Fruit fly (Drosophila melanogaster): ENCODE data around the gene Alg13.
A peak's percentile ranks its signal among the peaks of the same experiment; 100 is the strongest.

Gene Alg13

DNA sequence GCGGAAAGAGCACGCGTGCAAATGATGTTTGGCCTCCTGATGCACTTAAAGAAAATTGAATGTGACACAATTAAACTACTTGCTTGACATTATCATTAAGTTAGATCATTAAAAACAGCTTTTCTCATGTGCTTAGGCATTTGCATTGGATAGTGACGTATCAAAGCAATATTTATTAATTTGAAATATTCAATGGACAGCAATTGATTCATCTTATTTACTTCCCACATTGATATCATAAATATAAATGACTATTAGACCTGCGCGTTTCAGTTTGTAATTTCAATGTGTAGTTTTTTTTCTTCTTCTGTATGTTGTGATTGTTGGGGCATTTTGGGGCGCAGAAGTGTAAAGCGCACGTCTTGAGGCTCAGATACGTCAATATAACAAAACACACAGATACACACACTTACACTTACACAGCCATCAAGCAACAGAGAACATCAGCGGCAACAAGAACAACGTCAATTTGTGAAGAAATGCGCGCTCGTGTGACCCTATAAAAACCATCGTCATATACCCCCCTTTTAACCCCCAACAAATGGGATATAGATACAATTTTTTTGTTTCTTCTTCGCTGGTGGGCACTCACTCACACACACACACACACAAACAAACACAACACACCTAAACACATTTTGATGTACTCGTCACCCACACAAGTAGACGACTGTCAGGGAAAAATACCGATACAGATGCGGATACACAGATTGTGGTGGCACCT, 49.3 kb downstream of the Alg13 start (continued):
- TF ChIP-seq CG10321 (GFP tag; IDR thresholded peaks at IDR 0.05): no peak
- peak; percentile 57 for TF ChIP-seq stc (GFP tag; IDR thresholded peaks at IDR 0.05)
- TF ChIP-seq CG14710 (tag; optimal IDR thresholded peaks at IDR 0.05): peak; percentile 74
- peak; percentile 63 for TF ChIP-seq Bteb2 (GFP tag; optimal IDR thresholded peaks at IDR 0.05)
- peak; percentile 16 for TF ChIP-seq NC2α (GFP tag; optimal IDR thresholded peaks at IDR 0.05)
- peak; percentile 27 for TF ChIP-seq tup (GFP tag; optimal IDR thresholded peaks at IDR 0.05)
- no peak for TF ChIP-seq Taf1 (GFP tag; IDR thresholded peaks at IDR 0.05)
- no peak for TF ChIP-seq inv (GFP tag; IDR thresholded peaks at IDR 0.05; ENCODE audit: partially characterized antibody)
- no peak for TF ChIP-seq CG43689 (GFP tag; IDR thresholded peaks at IDR 0.05)
- TF ChIP-seq CG10274 (GFP tag; optimal IDR thresholded peaks at IDR 0.05): peak; percentile 33
- peak; percentile 18 for TF ChIP-seq CG10462 (GFP tag; optimal IDR thresholded peaks at IDR 0.05)
- peak; percentile 27 for TF ChIP-seq CG12236 (GFP tag; optimal IDR thresholded peaks at IDR 0.05)
- TF ChIP-seq z (GFP tag; IDR thresholded peaks at IDR 0.05): 0 out of 3 replicates have a peak, but pooled peaks have one; percentile 15
- TF ChIP-seq CG42726 (GFP tag; IDR thresholded peaks at IDR 0.05; ENCODE audit: partially characterized antibody): no peak
- peak; percentile 48 for TF ChIP-seq CG5245 (GFP tag; optimal IDR thresholded peaks at IDR 0.05)
- peak; percentile 54 to 67 for TF ChIP-seq Pdp1 (GFP tag; optimal IDR thresholded peaks at IDR 0.05)
- peak; percentile 58; the same call in 1 of the 2 replicates for TF ChIP-seq Atf6 (GFP tag; IDR thresholded peaks at IDR 0.05)
- peak; percentile 72 for TF ChIP-seq Hsf (GFP tag; optimal IDR thresholded peaks at IDR 0.05)
- no peak for TF ChIP-seq tna (GFP tag; IDR thresholded peaks at IDR 0.05; ENCODE audit: partially characterized antibody)
- TF ChIP-seq zen2 (GFP tag; IDR thresholded peaks at IDR 0.05; ENCODE audit: partially characterized antibody): no peak
- TF ChIP-seq mirr (GFP tag; optimal IDR thresholded peaks at IDR 0.05): peak; percentile 38
- TF ChIP-seq Doc2 (GFP tag; IDR thresholded peaks at IDR 0.05): peak; percentile 17; the same call in 1 of the 2 replicates
- TF ChIP-seq CG31365 (tag; optimal IDR thresholded peaks at IDR 0.05): peak; percentile 18
- peak; percentile 75 for TF ChIP-seq CG4424 (GFP tag; optimal IDR thresholded peaks at IDR 0.05)
- TF ChIP-seq Stat92E (GFP tag; optimal IDR thresholded peaks at IDR 0.05): no peak
- peak; percentile 54 for TF ChIP-seq CG6254 (GFP tag; optimal IDR thresholded peaks at IDR 0.05)
- TF ChIP-seq Lim3 (GFP tag; IDR thresholded peaks at IDR 0.05): no peak
- no peak for TF ChIP-seq CG9932 (GFP tag; IDR thresholded peaks at IDR 0.05)
- TF ChIP-seq sens (GFP tag): peak; percentile 92
- TF ChIP-seq ems (GFP tag; optimal IDR thresholded peaks at IDR 0.05): peak; percentile 76
- no peak for TF ChIP-seq CG32772 (GFP tag; IDR thresholded peaks at IDR 0.05)
- peak; percentile 51; the same call in 1 of the 2 replicates for TF ChIP-seq Rx (GFP tag; IDR thresholded peaks at IDR 0.05)
- peak; percentile 80 for TF ChIP-seq CG10979 (tag; optimal IDR thresholded peaks at IDR 0.05)
- TF ChIP-seq jing (GFP tag; optimal IDR thresholded peaks at IDR 0.05): peak; percentile 58
- peak; percentile 68 for TF ChIP-seq Fer3 (tag; optimal IDR thresholded peaks at IDR 0.05)
- no peak for TF ChIP-seq Doc3 (GFP tag; IDR thresholded peaks at IDR 0.05; ENCODE audit: partially characterized antibody)
- TF ChIP-seq CG13894 (tag; optimal IDR thresholded peaks at IDR 0.05): no peak
- TF ChIP-seq dm (GFP tag; optimal IDR thresholded peaks at IDR 0.05): no peak
- no peak for TF ChIP-seq CG1647 (GFP tag; optimal IDR thresholded peaks at IDR 0.05)
- TF ChIP-seq run (tag; optimal IDR thresholded peaks at IDR 0.05): peak; percentile 41
- TF ChIP-seq crol (GFP tag; IDR thresholded peaks at IDR 0.05): peak; percentile 60
- TF ChIP-seq E2f2 (GFP tag; IDR thresholded peaks at IDR 0.05): peak; percentile 27; the same call in 1 of the 2 replicates
- no peak for TF ChIP-seq CG7963 (GFP tag; IDR thresholded peaks at IDR 0.05; ENCODE audit: partially characterized antibody)
- peak; percentile 53 for TF ChIP-seq en (GFP tag; optimal IDR thresholded peaks at IDR 0.05)
- TF ChIP-seq sna (GFP tag; IDR thresholded peaks at IDR 0.05; ENCODE audit: partially characterized antibody): no peak
- peak; percentile 36 for TF ChIP-seq CG12769 (tag; optimal IDR thresholded peaks at IDR 0.05)
- peak; percentile 65 for TF ChIP-seq Max (GFP tag; optimal IDR thresholded peaks at IDR 0.05)
- TF ChIP-seq CG11085 (GFP tag; IDR thresholded peaks at IDR 0.05): no peak
- TF ChIP-seq lmd (GFP tag; IDR thresholded peaks at IDR 0.05): peak; percentile 77
